Worm (Caenorhabditis elegans): ENCODE measurements around the gene C23H5.11.

DNA sequence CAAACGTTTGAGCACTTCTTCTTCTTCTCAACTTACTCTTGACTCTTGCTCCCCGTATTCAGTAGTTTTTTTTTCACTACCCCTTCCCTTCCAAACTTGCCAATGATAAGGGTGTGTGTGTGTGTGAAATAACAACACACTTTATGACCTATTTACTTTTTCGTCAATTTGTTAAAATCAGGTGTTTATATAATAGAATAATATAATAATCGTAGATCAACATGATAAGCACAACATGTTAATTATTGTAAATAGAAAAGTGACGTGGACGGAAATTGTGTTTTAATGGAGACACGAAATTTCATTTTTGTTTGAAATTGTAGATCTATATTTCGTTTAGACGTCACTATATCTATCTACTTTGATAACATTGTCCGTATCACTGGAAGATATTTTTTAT, 19.3 kb downstream of the C23H5.11 start:
- TF ChIP-seq him-1 (tag; optimal IDR thresholded peaks at IDR 0.05), result no peak
- TF ChIP-seq W03F9.2 (tag; optimal IDR thresholded peaks at IDR 0.05), result no peak
